Worm (Caenorhabditis elegans) whole organism, L4/young adult: Measurements from ENCODE around the gene srx-1.

Source experiments
- W03F9.2 ChIP-seq: fragments of 150-350 bp; optimal IDR thresholded peaks from 2 replicates; lab custom pipeline; 2014; ENCODE audit warnings: missing biosample characterization, missing genetic modification characterization
- dao-5 ChIP-seq: sonication (generic microtip); optimal IDR thresholded peaks from 2 replicates; lab custom pipeline; 2016; ENCODE audit warnings: missing genotype, missing genetic modification characterization, moderate library complexity, missing compliant biosample characterization
- him-1 ChIP-seq: sonication (generic microtip); optimal IDR thresholded peaks from 2 replicates; lab custom pipeline; 2016; ENCODE audit warnings: missing genotype, missing genetic modification reagents, missing genetic modification characterization, missing compliant biosample characterization

The srx-1 gene

ce11 chrV:8994272-8994671 lies 9.2 kb upstream of the srx-1 start:
- TF ChIP-seq W03F9.2 (tag; lab: Kevin White, UChicago) (no peak), him-1 (no peak), dao-5 (tag; lab: Kevin White, UChicago) (no peak)

- no peak for TF ChIP-seq him-1
- no peak for TF ChIP-seq dao-5 (tag; lab: Kevin White, UChicago)
- TF ChIP-seq W03F9.2 (tag; lab: Kevin White, UChicago), result no peak
These were observed 8.7 kb upstream of the srx-1 start, which contains the start of gene F59E11.5 for ce11 chrV:8994801-8995200. F59E11.5 (plus strand) TSS chrV:8995101.

DNA sequence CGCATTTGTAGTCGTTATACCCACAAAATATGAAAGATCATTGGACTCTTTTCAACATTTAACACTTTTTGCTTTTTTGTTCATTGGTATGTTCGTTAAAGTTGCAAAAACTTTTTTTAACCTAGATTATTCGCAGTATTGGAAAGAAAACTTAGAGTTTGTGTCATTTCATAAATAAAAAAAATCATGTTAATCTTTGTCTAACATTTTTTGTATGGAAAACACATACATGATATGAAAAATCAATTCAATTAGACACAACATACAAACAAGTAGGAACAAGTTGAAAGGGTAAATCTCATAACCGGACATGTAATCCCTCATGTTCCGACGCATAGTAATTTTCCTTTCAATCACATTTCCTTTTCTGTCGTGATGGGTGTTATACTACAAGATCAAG lies 2.3 kb upstream of the srx-1 start, which contains the start of gene F59E11.2:
TSS of gene F59E11.2 (plus strand) at position 301 of the 400 bp plus-strand sequence.
- TF ChIP-seq dao-5 (tag; lab: Kevin White, UChicago) (no peak), him-1 (no peak), W03F9.2 (tag; lab: Kevin White, UChicago) (no peak)

DNA sequence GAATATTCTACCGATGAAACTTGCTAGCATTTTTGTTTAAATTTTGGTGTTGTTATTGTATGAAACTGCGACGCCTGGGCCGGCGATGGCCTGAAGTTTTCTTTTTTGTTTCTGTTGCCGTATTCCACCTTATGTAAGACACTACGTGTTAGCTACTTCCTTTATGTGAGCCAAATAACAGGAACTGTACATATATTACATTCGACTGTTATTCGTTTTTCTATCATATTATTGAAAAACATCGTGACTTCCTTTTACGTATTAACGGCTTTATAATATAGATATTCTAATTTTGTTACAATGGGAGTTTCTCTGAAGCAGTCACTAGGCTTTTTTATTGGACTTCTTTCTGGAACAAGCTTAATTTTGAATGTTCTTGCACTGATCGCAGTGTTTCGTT lies 1.8 kb downstream of the srx-1 start, which contains the start of gene srx-3:
TSS of gene srx-3 (plus strand) at position 301 of the 400 bp plus-strand sequence.
- TF ChIP-seq W03F9.2 (tag; lab: Kevin White, UChicago) (no peak), him-1 (no peak), dao-5 (tag; lab: Kevin White, UChicago) (no peak)

DNA sequence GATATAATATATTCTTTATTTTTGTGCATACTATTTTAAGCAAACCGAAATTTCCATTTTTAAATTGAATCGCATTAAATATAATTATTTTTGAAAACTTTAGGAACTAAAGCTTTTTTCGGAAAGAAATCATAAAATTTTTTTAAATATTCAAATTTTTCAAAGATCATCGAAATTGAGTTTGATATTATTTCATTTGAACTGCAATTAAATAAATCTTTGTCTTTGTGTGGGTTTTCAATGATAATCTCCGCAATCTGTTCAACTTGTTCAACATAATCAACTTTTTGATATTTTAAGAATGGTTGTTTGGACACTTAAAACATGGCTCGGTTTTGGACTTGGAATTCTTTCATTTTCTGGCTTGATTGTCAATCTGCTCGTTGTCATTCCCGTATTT lies 5.7 kb downstream of the srx-1 start, which contains the start of gene srx-2:
TSS of gene srx-2 (plus strand) at position 301 of the 400 bp plus-strand sequence.
- TF ChIP-seq W03F9.2 (tag; lab: Kevin White, UChicago), result no peak

- TF ChIP-seq W03F9.2 (tag; lab: Kevin White, UChicago) (no peak), dao-5 (tag; lab: Kevin White, UChicago) (no peak), him-1 (no peak)
These were observed 10.3 kb downstream of the srx-1 start, which contains the start of gene srh-201 for ce11 chrV:9013765-9014164. srh-201 (minus strand) TSS chrV:9013865.

DNA sequence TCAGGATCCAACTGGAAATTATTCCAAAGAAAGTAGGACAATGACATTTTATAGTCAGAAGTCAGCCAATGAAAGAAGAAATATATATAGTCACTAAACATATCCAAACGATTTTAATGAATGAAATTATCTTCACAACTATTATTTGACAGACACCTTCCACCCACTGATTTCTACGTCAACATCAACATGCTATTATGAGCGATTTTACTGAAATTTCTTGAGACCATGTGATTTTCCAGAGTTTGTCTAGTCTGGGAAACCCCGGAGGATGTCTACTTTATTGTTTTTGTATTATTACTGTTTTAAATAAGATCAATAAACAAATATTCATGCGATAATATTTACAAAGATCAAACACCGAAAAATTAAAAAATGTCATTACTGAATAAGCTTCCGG lies 12.1 kb downstream of the srx-1 start, which contains the start of gene srt-18:
TSS of gene srt-18 (minus strand) at position 101 of the 400 bp plus-strand sequence.
- TF ChIP-seq W03F9.2 (tag; lab: Kevin White, UChicago) (no peak), dao-5 (tag; lab: Kevin White, UChicago) (no peak), him-1 (no peak)

ce11 chrV:9016479-9016878 lies 13.0 kb downstream of the srx-1 start, which contains the start of gene oac-40:
oac-40 (plus strand) TSS chrV:9016779.
- TF ChIP-seq dao-5 (tag; lab: Kevin White, UChicago) (no peak), him-1 (no peak), W03F9.2 (tag; lab: Kevin White, UChicago) (no peak)

DNA sequence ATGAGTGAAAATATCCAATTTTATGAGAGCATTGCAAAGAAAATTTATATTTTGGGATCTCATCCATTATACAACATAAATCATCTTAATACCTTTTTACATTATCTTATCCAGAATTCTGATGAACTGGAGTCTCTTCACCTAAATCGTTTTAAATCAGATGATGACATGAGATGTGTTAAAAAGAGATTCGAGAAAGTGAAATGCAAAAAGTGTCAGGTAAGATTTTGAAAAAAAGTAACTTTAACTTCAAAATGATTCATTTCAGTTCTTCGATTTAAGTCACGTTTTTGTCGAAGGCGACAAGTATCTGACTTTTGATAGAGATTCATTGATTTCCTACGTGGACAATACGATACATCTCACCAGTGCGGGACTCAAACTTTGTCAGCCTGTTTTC lies 15.4 kb downstream of the srx-1 start:
- TF ChIP-seq dao-5 (tag; lab: Kevin White, UChicago), result no peak
- no peak for TF ChIP-seq W03F9.2 (tag; lab: Kevin White, UChicago)
- TF ChIP-seq him-1, result no peak

ce11 chrV:9022078-9022477 lies 18.6 kb downstream of the srx-1 start, which contains the start of gene oac-41:
oac-41 (minus strand) TSS chrV:9022178.
- TF ChIP-seq W03F9.2 (tag; lab: Kevin White, UChicago), result no peak

DNA sequence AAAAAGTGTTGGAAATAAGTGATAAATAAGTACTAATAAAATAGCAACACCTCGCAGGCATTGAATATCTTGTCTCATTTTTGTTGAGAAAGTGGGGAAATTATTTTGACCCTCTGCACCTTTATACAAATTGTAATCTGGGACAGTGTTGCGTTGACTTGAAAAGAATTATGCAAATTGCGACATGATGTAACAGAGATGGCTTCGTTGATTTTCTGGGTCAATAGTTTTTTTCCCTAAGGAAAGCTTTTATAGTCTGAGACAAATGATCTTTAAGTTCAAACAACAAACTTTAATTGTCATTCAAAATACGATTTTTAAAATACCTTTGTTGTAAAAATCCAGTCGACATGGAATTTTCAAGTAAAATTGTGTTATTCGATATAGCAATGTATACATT lies 21.2 kb downstream of the srx-1 start, which contains the start of gene bus-1:
TSS of gene bus-1 (minus strand) at position 101 of the 400 bp plus-strand sequence.
- no peak for TF ChIP-seq dao-5 (tag; lab: Kevin White, UChicago)
- no peak for TF ChIP-seq him-1
- TF ChIP-seq W03F9.2 (tag; lab: Kevin White, UChicago), result no peak

ce11 chrV:9030248-9030647 lies 26.8 kb downstream of the srx-1 start, which contains the start of gene C25E10.5:
C25E10.5 (plus strand) TSS chrV:9030548.
- TF ChIP-seq dao-5 (tag; lab: Kevin White, UChicago) (no peak), W03F9.2 (tag; lab: Kevin White, UChicago) (no peak), him-1 (no peak)

DNA sequence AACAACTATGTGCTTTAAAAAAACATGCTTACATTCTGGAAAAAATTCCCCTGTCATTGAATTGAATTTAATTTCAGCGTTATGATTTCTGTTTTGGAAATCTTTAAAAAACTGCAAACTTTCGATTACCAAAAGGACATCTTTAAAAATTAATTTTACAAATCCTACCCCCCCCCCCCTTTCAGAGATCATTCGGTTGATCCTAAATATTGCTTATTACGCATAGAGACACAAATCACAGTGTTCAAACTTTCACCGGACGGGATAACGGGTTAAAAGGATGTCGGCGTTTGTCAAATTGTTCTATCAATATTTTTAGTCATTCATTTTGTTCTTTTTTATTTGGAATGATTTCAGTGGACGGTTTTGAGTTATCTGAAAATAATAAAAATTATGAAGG lies 29.8 kb downstream of the srx-1 start, which contains the start of gene C25E10.4:
TSS of gene C25E10.4 (plus strand) at position 301 of the 400 bp plus-strand sequence.
- TF ChIP-seq dao-5 (tag; lab: Kevin White, UChicago) (no peak), W03F9.2 (tag; lab: Kevin White, UChicago) (no peak), him-1 (no peak)

ce11 chrV:9035685-9036084 lies 32.2 kb downstream of the srx-1 start, which contains the start of gene srsx-34:
srsx-34 (plus strand) TSS chrV:9035985.
- TF ChIP-seq dao-5 (tag; lab: Kevin White, UChicago), result no peak
- no peak for TF ChIP-seq W03F9.2 (tag; lab: Kevin White, UChicago)
- TF ChIP-seq him-1, result no peak

ce11 chrV:9041030-9041429 lies 37.6 kb downstream of the srx-1 start, which contains the start of gene cyp-33B1:
cyp-33B1 (plus strand) TSS chrV:9041330.
- no peak for TF ChIP-seq him-1
- no peak for TF ChIP-seq dao-5 (tag; lab: Kevin White, UChicago)
- TF ChIP-seq W03F9.2 (tag; lab: Kevin White, UChicago), result no peak
